Worm (Caenorhabditis elegans) whole organism, young adult: ENCODE data around the gene alfa-1.

Experiments used
- D2030.7 ChIP-seq: fragments of 200-800 bp; sonication (Bioruptor generic); IDR thresholded peaks from 2 replicates; pipeline ENCODE4 v1.3.6; 2022; ENCODE audit warnings: missing genetic modification reagents, missing genetic modification characterization, missing compliant biosample characterization
- Y53G8AR.9 ChIP-seq: fragments of 200-800 bp; sonication (Bioruptor generic); conservative IDR thresholded peaks from 2 replicates; pipeline ENCODE4 v1.3.6; 2022; ENCODE audit warnings: missing genetic modification reagents, missing genetic modification characterization, missing compliant biosample characterization
- aptf-2 ChIP-seq: fragments of 200-800 bp; sonication (Bioruptor generic); conservative IDR thresholded peaks from 2 replicates; pipeline ENCODE4 v1.3.6; 2022; ENCODE audit warnings: missing genetic modification reagents, missing genetic modification characterization, missing compliant biosample characterization
- aptf-3 ChIP-seq: fragments of 200-800 bp; sonication (Bioruptor generic); IDR thresholded peaks from 2 replicates; pipeline ENCODE4 v1.3.6; 2022; ENCODE audit warnings: missing genetic modification characterization, missing compliant biosample characterization
- attf-3 ChIP-seq: fragments of 200-800 bp; sonication (Bioruptor generic); conservative IDR thresholded peaks from 2 replicates; pipeline ENCODE4 v1.3.6; 2022; ENCODE audit warnings: missing genetic modification reagents, missing genetic modification characterization, missing compliant biosample characterization
- attf-6 ChIP-seq: fragments of 200-800 bp; sonication (Bioruptor generic); IDR thresholded peaks from 2 replicates; pipeline ENCODE4 v1.3.6; 2022; ENCODE audit warnings: missing genetic modification reagents, missing genetic modification characterization, missing compliant biosample characterization
- bed-1 ChIP-seq: fragments of 200-800 bp; sonication (Bioruptor generic); IDR thresholded peaks from 2 replicates; pipeline ENCODE4 v1.3.6; 2022; ENCODE audit warnings: missing genetic modification reagents, missing genetic modification characterization, missing compliant biosample characterization
- bed-2 ChIP-seq: fragments of 200-800 bp; sonication (Bioruptor generic); IDR thresholded peaks from 2 replicates; pipeline ENCODE4 v1.3.6; 2022; ENCODE audit warnings: missing genetic modification reagents, missing genetic modification characterization, missing compliant biosample characterization
- ccch-3 ChIP-seq: fragments of 200-800 bp; sonication (Bioruptor generic); optimal IDR thresholded peaks from 2 replicates; lab custom pipeline; 2018; ENCODE audit warnings: mild to moderate bottlenecking, missing genetic modification characterization, missing compliant biosample characterization
- cebp-1 ChIP-seq, 2 experiments: fragments of 200-800 bp in 1 of 2; sonication (Bioruptor generic) in 1 of 2; sonication (generic microtip) in 1 of 2; IDR thresholded peaks in 1 of 2; optimal IDR thresholded peaks in 1 of 2; 2 replicates each; pipeline versions ENCODE4 v1.3.6 to Lab custom; 2017 to 2022; ENCODE audit warnings: missing compliant biosample characterization in 2 of 2, missing genetic modification characterization in 2 of 2, mild to moderate bottlenecking in 1 of 2, missing genetic modification reagents in 1 of 2, moderate library complexity in 1 of 2
- ceh-91 ChIP-seq: fragments of 200-800 bp; sonication (Bioruptor generic); IDR thresholded peaks from 2 replicates; pipeline ENCODE4 v1.3.6; 2022; ENCODE audit warnings: missing genetic modification reagents, missing genetic modification characterization, missing compliant biosample characterization
- dox-1 ChIP-seq: fragments of 200-800 bp; sonication (Bioruptor generic); IDR thresholded peaks from 2 replicates; pipeline ENCODE4 v1.3.6; 2022; ENCODE audit warnings: missing genetic modification reagents, missing genetic modification characterization, missing compliant biosample characterization
- efl-1 ChIP-seq: fragments of 150-350 bp; optimal IDR thresholded peaks from 2 replicates; lab custom pipeline; 2014; ENCODE audit warnings: missing biosample characterization, missing genetic modification reagents, missing genetic modification characterization
- ets-4 ChIP-seq: fragments of 200-800 bp; sonication (Bioruptor generic); optimal IDR thresholded peaks from 2 replicates; lab custom pipeline; 2018; ENCODE audit warnings: mild to moderate bottlenecking, missing genetic modification characterization, missing compliant biosample characterization
- gei-17 ChIP-seq: fragments of 200-800 bp; sonication (Bioruptor generic); optimal IDR thresholded peaks from 2 replicates; lab custom pipeline; 2018; ENCODE audit warnings: mild to moderate bottlenecking, missing genetic modification characterization, missing compliant biosample characterization
- hmg-1.2 ChIP-seq: fragments of 200-800 bp; sonication (Bioruptor generic); IDR thresholded peaks from 2 replicates; pipeline ENCODE4 v1.3.6; 2022; ENCODE audit warnings: missing genetic modification reagents, missing genetic modification characterization, missing compliant biosample characterization
- lin-26 ChIP-seq: fragments of 200-800 bp; sonication (Bioruptor generic); IDR thresholded peaks from 2 replicates; pipeline ENCODE4 v1.3.6; 2022; ENCODE audit warnings: missing genetic modification reagents, missing genetic modification characterization, missing compliant biosample characterization
- lin-35 ChIP-seq, 3 experiments: fragments of 150-350 bp in 2 of 3; sonication (generic microtip) in 1 of 3; optimal IDR thresholded peaks; 2 replicates each; lab custom pipeline; 2014 to 2018; ENCODE audit warnings: missing biosample characterization in 3 of 3, missing genetic modification characterization in 3 of 3, missing genetic modification reagents in 3 of 3
- nfyb-1 ChIP-seq: fragments of 200-800 bp; sonication (Bioruptor generic); IDR thresholded peaks from 2 replicates; pipeline ENCODE4 v1.3.6; 2022; ENCODE audit warnings: missing genetic modification reagents, missing genetic modification characterization, missing compliant biosample characterization
- nhr-179 ChIP-seq: sonication (generic microtip); optimal IDR thresholded peaks from 2 replicates; lab custom pipeline; 2016; ENCODE audit warnings: mild to moderate bottlenecking, missing genetic modification characterization, missing compliant biosample characterization
- nhr-80 ChIP-seq: sonication (generic microtip); optimal IDR thresholded peaks from 2 replicates; lab custom pipeline; 2016; ENCODE audit warnings: missing genetic modification characterization, missing compliant biosample characterization
- somi-1 ChIP-seq: fragments of 200-800 bp; sonication (Bioruptor generic); optimal IDR thresholded peaks from 2 replicates; lab custom pipeline; 2018; ENCODE audit warnings: mild to moderate bottlenecking, missing genetic modification characterization, missing compliant biosample characterization
- tbp1 ChIP-seq: fragments of 200-800 bp; sonication (Bioruptor generic); optimal IDR thresholded peaks from 2 replicates; lab custom pipeline; 2018; ENCODE audit warnings: mild to moderate bottlenecking, missing genetic modification characterization, missing compliant biosample characterization
- tlf-1 ChIP-seq: fragments of 200-800 bp; sonication (Bioruptor generic); optimal IDR thresholded peaks from 2 replicates; lab custom pipeline; 2018; ENCODE audit warnings: mild to moderate bottlenecking, missing genetic modification characterization, missing compliant biosample characterization
- zfh-2 ChIP-seq: fragments of 200-800 bp; sonication (Bioruptor generic); conservative IDR thresholded peaks from 2 replicates; pipeline ENCODE4 v1.3.6; 2022; ENCODE audit warnings: missing genetic modification reagents, missing genetic modification characterization, missing compliant biosample characterization
- ztf-26 ChIP-seq: sonication (generic microtip); optimal IDR thresholded peaks from 2 replicates; lab custom pipeline; 2017; ENCODE audit warnings: missing genetic modification characterization, missing compliant biosample characterization

The alfa-1 gene

DNA sequence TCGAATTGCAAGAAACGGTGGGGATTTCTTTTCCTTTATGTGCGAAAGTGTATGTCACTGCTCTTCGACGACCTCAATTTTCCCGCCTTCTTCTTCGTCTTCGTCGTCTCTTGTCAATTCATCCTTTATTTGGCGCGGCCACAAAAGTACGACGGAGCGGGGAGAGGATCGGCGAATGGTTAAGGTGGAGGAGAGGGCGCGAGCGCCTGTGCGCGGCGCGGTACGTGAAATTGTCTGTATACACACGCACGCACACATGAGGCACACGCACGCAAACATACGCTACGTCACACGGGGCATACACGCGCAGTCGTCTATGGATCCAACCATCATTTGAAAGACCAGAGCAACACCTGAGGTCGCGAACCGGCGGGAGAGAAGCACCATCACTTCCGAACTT lies 27.0 kb downstream of the alfa-1 start (continued):
- TF ChIP-seq gei-17 (GFP tag; lab: Kevin White, UChicago) (no peak), nhr-80 (no peak), somi-1 (GFP tag; lab: Kevin White, UChicago) (no peak), ets-4 (no peak)

- TF ChIP-seq lin-35 (GFP tag; optimal IDR thresholded peaks at IDR 0.05; lab: Kevin White, UChicago) (peak in 1 of 3 experiments; percentile 24), D2030.7 (GFP tag; lab: Robert Waterston, UW) (no peak)
Observed at ce11 chrII:7631677-7632210, 30.6 kb downstream of the alfa-1 start.

DNA sequence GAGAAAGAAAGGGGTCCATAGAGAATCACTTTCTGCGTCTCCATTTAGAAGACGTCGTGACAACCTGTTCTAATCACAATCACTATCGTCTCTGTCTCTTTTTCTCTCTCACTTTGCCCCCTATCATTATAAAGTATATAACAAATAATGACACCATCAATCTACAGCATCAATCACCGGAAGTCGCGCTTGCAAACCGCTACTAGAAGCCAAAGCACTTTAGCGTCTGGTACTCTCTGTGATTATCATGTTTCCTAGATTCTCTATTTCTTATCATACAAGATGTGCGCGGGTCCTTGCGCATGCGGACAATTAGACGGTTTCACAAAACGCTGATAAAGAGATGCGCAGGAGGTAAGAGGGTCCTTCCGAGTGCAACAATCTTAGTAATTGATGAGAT lies 31.2 kb downstream of the alfa-1 start:
- TF ChIP-seq ccch-3 (GFP tag; lab: Kevin White, UChicago): no peak
- TF ChIP-seq ztf-26 (tag; lab: Kevin White, UChicago): peak; percentile 8
- no peak for TF ChIP-seq bed-1 (GFP tag; lab: Robert Waterston, UW)
- no peak for TF ChIP-seq cebp-1 (GFP tag; IDR thresholded peaks at IDR 0.05; lab: Robert Waterston, UW)
- no peak for TF ChIP-seq cebp-1 (tag; optimal IDR thresholded peaks at IDR 0.05; lab: Kevin White, UChicago)
- TF ChIP-seq lin-26: peak; percentile 37; the same call in 1 of the 2 replicates
- TF ChIP-seq, all 124 proteins: peak for 2

DNA sequence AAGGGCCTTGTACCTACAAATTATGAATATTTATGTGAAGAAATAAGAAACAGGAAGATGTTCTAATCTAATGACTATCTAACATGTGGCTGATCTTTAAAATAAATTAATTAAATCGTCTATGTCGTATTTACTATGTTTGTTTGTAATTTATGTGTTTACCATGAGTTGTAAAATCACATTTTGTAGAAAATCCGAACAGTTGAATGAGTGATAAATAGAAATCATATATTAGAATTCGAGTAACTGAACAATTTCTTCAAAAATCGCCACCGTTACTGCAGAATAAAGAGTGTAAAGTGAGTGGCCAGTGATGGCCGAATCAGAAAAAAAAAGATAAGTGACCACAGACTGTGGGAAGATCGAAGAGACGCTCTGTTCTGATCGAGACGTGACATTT lies 32.3 kb downstream of the alfa-1 start:
- no peak for TF ChIP-seq ets-4
- TF ChIP-seq tbp1 (GFP tag; lab: Kevin White, UChicago): no peak
- no peak for TF ChIP-seq ceh-91
- TF ChIP-seq efl-1 (GFP tag; lab: Kevin White, UChicago): no peak
- TF ChIP-seq tlf-1 (GFP tag; lab: Kevin White, UChicago): no peak
- no peak for TF ChIP-seq aptf-3 (GFP tag; lab: Robert Waterston, UW)
- no peak for TF ChIP-seq attf-3 (GFP tag; lab: Robert Waterston, UW)
- TF ChIP-seq nfyb-1: no peak
- TF ChIP-seq Y53G8AR.9 (GFP tag; lab: Robert Waterston, UW): no peak
- no peak for TF ChIP-seq somi-1 (GFP tag; lab: Kevin White, UChicago)

DNA sequence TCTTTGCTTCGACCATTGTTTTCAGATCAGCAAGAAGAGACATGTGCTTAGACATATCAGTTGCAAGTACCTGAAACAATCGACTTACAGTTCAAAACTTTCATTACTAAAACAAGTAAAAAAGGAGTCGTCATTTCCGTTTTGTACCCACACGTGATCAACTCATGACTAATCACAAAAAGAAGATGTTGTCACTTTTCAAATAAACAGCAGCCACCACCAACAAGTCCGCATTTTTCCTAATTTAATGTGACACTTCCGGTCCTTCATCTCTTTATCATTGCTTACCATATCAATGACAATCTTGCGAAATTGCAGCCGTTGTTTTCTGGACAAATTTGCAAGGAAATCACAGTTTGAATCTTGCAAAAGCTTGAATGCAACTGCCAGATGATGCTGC lies 33.7 kb downstream of the alfa-1 start:
- TF ChIP-seq cebp-1 (GFP tag; IDR thresholded peaks at IDR 0.05; lab: Robert Waterston, UW) (no peak), cebp-1 (tag; optimal IDR thresholded peaks at IDR 0.05; lab: Kevin White, UChicago) (peak; percentile 46), hmg-1.2 (GFP tag; lab: Robert Waterston, UW) (no peak)
- TF ChIP-seq, all 124 proteins: peak for 1

ce11 chrII:7624995-7625394 lies 37.3 kb downstream of the alfa-1 start:
- no peak for TF ChIP-seq nhr-179
- 0 out of 2 replicates have a peak, but pooled peaks have one; percentile 18 for TF ChIP-seq lin-26
- TF ChIP-seq zfh-2 (GFP tag; lab: Robert Waterston, UW): peak; percentile 41; the same call in 1 of the 2 replicates

DNA sequence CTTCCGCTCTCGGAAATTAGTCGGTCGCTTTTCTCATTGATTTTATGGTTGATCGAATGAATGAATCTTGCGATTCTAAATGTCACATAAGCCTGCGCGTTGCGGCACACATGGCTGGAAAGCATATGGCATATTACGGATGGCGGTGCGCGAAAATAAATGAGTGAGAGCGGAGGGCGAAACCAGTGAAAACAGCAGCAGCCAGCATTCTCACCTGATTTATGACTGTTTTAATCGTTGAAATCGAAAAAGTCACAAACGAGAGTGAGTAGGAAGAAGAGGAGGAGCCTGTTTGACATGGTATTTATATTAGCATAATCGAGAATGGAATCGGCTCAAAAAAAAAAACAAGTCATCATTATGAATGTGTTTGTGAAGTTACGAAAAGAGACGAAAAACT lies 38.0 kb downstream of the alfa-1 start:
- TF ChIP-seq bed-2 (GFP tag; lab: Robert Waterston, UW) (no peak), dox-1 (0 out of 2 replicates have a peak, but pooled peaks have one; percentile 3), aptf-2 (GFP tag; lab: Robert Waterston, UW) (no peak), attf-6 (GFP tag; lab: Robert Waterston, UW) (no peak)
